Worm (Caenorhabditis elegans) whole organism, L4 larva: ENCODE data around the gene H41C03.2.
A peak's percentile ranks its signal among the peaks of the same experiment; 100 is the strongest.

Experiments used
- D1046.2 ChIP-seq: fragments of 200-800 bp; sonication (Bioruptor generic); IDR thresholded peaks from 2 replicates; pipeline ENCODE4 v1.3.6; 2022; ENCODE audit warnings: missing genetic modification characterization, missing compliant biosample characterization
- F37D6.2 ChIP-seq: sonication (generic microtip); optimal IDR thresholded peaks from 2 replicates; lab custom pipeline; 2016; ENCODE audit warnings: mild to moderate bottlenecking, missing genetic modification characterization, missing compliant biosample characterization
- R02D3.7 ChIP-seq: fragments of 150-350 bp; sonication (generic microtip); optimal IDR thresholded peaks from 3 replicates; lab custom pipeline; 2014; ENCODE audit warnings: missing biosample characterization, missing genetic modification characterization
- T20F7.1 ChIP-seq: fragments of 200-800 bp; sonication (Bioruptor generic); optimal IDR thresholded peaks from 2 replicates; lab custom pipeline; 2018; ENCODE audit warnings: mild to moderate bottlenecking, missing genetic modification characterization, missing compliant biosample characterization
- T26A8.4 ChIP-seq: fragments of 200-800 bp; sonication (Bioruptor generic); IDR thresholded peaks from 2 replicates; pipeline ENCODE4 v1.3.6; 2022; ENCODE audit warnings: missing genetic modification characterization, missing compliant biosample characterization
- Y105C5A.15 ChIP-seq: fragments of 200-800 bp; sonication (Bioruptor generic); IDR thresholded peaks from 2 replicates; pipeline ENCODE4 v1.3.6; 2022; ENCODE audit warnings: missing genetic modification characterization, missing compliant biosample characterization
- Y48G9A.11 ChIP-seq: fragments of 200-800 bp; sonication (Bioruptor generic); IDR thresholded peaks from 2 replicates; pipeline ENCODE4 v1.3.6; 2022; ENCODE audit warnings: missing genetic modification reagents, missing genetic modification characterization, missing compliant biosample characterization
- Y5F2A.4 ChIP-seq: fragments of 200-800 bp; sonication (Bioruptor generic); optimal IDR thresholded peaks from 2 replicates; lab custom pipeline; 2018; ENCODE audit warnings: mild to moderate bottlenecking, missing genetic modification characterization, missing compliant biosample characterization
- aha-1 ChIP-seq: fragments of 150-350 bp; peaks from one replicate; lab custom pipeline; 2014; ENCODE audit warnings: missing biosample characterization, missing genetic modification characterization
- aly-2 ChIP-seq: sonication (generic microtip); optimal IDR thresholded peaks from 2 replicates; lab custom pipeline; 2018; ENCODE audit warnings: missing biosample characterization, missing genetic modification characterization
- attf-4 ChIP-seq: sonication (generic microtip); optimal IDR thresholded peaks from 3 replicates; lab custom pipeline; 2017; ENCODE audit warnings: missing biosample characterization, missing genetic modification characterization
- ceh-28 ChIP-seq: fragments of 150-350 bp; optimal IDR thresholded peaks from 2 replicates; lab custom pipeline; 2014; ENCODE audit warnings: missing biosample characterization, missing genetic modification reagents, missing genetic modification characterization
- ceh-44 ChIP-seq: fragments of 200-800 bp; sonication (Bioruptor generic); IDR thresholded peaks from 2 replicates; pipeline ENCODE4 v1.3.6; 2022; ENCODE audit warnings: missing genetic modification reagents, missing genetic modification characterization, missing compliant biosample characterization
- ceh-62 ChIP-seq: sonication (generic microtip); optimal IDR thresholded peaks from 2 replicates; lab custom pipeline; 2017; ENCODE audit warnings: missing biosample characterization, missing genetic modification characterization
- cey-2 ChIP-seq: sonication (generic microtip); optimal IDR thresholded peaks from 3 replicates; lab custom pipeline; 2017; ENCODE audit warnings: missing genetic modification characterization, mild to moderate bottlenecking, missing compliant biosample characterization, antibody characterized with exemption, borderline replicate concordance; ENCODE audit not compliant: insufficient read depth
- daf-12 ChIP-seq: fragments of 150-350 bp; optimal IDR thresholded peaks from 2 replicates; lab custom pipeline; 2014; ENCODE audit warnings: missing biosample characterization, missing genetic modification reagents, missing genetic modification characterization
- daf-16 ChIP-seq, 3 experiments: sonication (generic microtip); optimal IDR thresholded peaks; 2 replicates each; lab custom pipeline; 2016 to 2017; ENCODE audit warnings: missing genetic modification characterization in 3 of 3, missing genetic modification reagents in 3 of 3, mild to moderate bottlenecking in 2 of 3, missing compliant biosample characterization in 2 of 3, missing biosample characterization in 1 of 3, moderate library complexity in 1 of 3
- daf-19 ChIP-seq: fragments of 200-800 bp; sonication (Bioruptor generic); conservative IDR thresholded peaks from 2 replicates; pipeline ENCODE4 v1.3.6; 2022; ENCODE audit warnings: missing genetic modification characterization, missing compliant biosample characterization
- dpl-1 ChIP-seq: fragments of 150-350 bp; optimal IDR thresholded peaks from 2 replicates; lab custom pipeline; 2014; ENCODE audit warnings: missing biosample characterization, missing genetic modification reagents, missing genetic modification characterization
- dve-1 ChIP-seq: sonication (generic microtip); optimal IDR thresholded peaks from 2 replicates; lab custom pipeline; 2017; ENCODE audit warnings: antibody characterized with exemption, mild to moderate bottlenecking, missing genetic modification characterization, missing compliant biosample characterization; ENCODE audit not compliant: insufficient read depth
- egl-43 ChIP-seq: fragments of 200-800 bp; sonication (Bioruptor generic); IDR thresholded peaks from 2 replicates; pipeline ENCODE4 v1.3.6; 2022; ENCODE audit warnings: missing genetic modification reagents, missing genetic modification characterization, missing compliant biosample characterization
- fkh-10 ChIP-seq: fragments of 150-350 bp; optimal IDR thresholded peaks from 2 replicates; lab custom pipeline; 2014; ENCODE audit warnings: missing biosample characterization, missing genetic modification reagents, missing genetic modification characterization
- fos-1 ChIP-seq: fragments of 150-350 bp; optimal IDR thresholded peaks from 2 replicates; lab custom pipeline; 2014; ENCODE audit warnings: missing biosample characterization, missing genetic modification characterization
- gei-8 ChIP-seq: fragments of 200-800 bp; sonication (Bioruptor generic); optimal IDR thresholded peaks from 2 replicates; lab custom pipeline; 2018; ENCODE audit warnings: mild to moderate bottlenecking, missing genetic modification characterization, missing compliant biosample characterization
- hif-1 ChIP-seq, 2 experiments: sonication (generic microtip); optimal IDR thresholded peaks; 2 replicates each; lab custom pipeline; 2016 to 2017; ENCODE audit warnings: missing compliant biosample characterization in 2 of 2, missing genetic modification characterization in 2 of 2, missing genetic modification reagents in 2 of 2, missing genotype in 2 of 2, mild to moderate bottlenecking in 1 of 2
- hlh-11 ChIP-seq: fragments of 200-800 bp; sonication (Bioruptor generic); optimal IDR thresholded peaks from 2 replicates; lab custom pipeline; 2018; ENCODE audit warnings: mild to moderate bottlenecking, missing genetic modification characterization, missing compliant biosample characterization
- jun-1 ChIP-seq: fragments of 150-350 bp; optimal IDR thresholded peaks from 2 replicates; lab custom pipeline; 2014; ENCODE audit warnings: missing biosample characterization, missing genetic modification reagents, missing genetic modification characterization
- lim-7 ChIP-seq: fragments of 200-800 bp; sonication (Bioruptor generic); IDR thresholded peaks from 2 replicates; pipeline ENCODE4 v1.3.6; 2022; ENCODE audit warnings: missing genetic modification characterization, missing compliant biosample characterization
- lin-15B ChIP-seq: fragments of 150-350 bp; sonication (generic microtip); optimal IDR thresholded peaks from 3 replicates; lab custom pipeline; 2014; ENCODE audit warnings: missing biosample characterization, missing genetic modification characterization
- lin-38 ChIP-seq: fragments of 200-800 bp; sonication (Bioruptor generic); IDR thresholded peaks from 2 replicates; pipeline ENCODE4 v1.3.6; 2022; ENCODE audit warnings: missing genetic modification reagents, missing genetic modification characterization, missing compliant biosample characterization
- lir-3 ChIP-seq: sonication (generic microtip); optimal IDR thresholded peaks from 2 replicates; lab custom pipeline; 2016; ENCODE audit warnings: mild to moderate bottlenecking, missing genetic modification characterization, missing compliant biosample characterization
- lsy-2 ChIP-seq, 2 experiments: fragments of 150-350 bp in 1 of 2; sonication (generic microtip) in 1 of 2; optimal IDR thresholded peaks; 2 replicates each; lab custom pipeline; 2014 to 2017; ENCODE audit warnings: missing biosample characterization in 2 of 2, missing genetic modification characterization in 2 of 2
- madf-5 ChIP-seq, 2 experiments: fragments of 200-800 bp; sonication (Bioruptor generic); IDR thresholded peaks; 2 replicates each; pipeline ENCODE4 v1.3.6; 2022; ENCODE audit warnings: missing compliant biosample characterization in 2 of 2, missing genetic modification characterization in 2 of 2
- mdt-29 ChIP-seq: fragments of 200-800 bp; sonication (Bioruptor generic); IDR thresholded peaks from 2 replicates; pipeline ENCODE4 v1.3.6; 2022; ENCODE audit warnings: missing genetic modification reagents, missing genetic modification characterization, missing compliant biosample characterization
- mep-1 ChIP-seq: fragments of 150-350 bp; sonication (generic microtip); optimal IDR thresholded peaks from 3 replicates; lab custom pipeline; 2014; ENCODE audit warnings: missing biosample characterization, missing genetic modification characterization
- mes-2 ChIP-seq: sonication (generic microtip); optimal IDR thresholded peaks from 2 replicates; lab custom pipeline; 2016; ENCODE audit warnings: missing genotype, mild to moderate bottlenecking, missing genetic modification characterization, missing compliant biosample characterization; ENCODE audit not compliant: poor library complexity, severe bottlenecking
- nhr-237 ChIP-seq: sonication (generic microtip); optimal IDR thresholded peaks from 2 replicates; lab custom pipeline; 2017; ENCODE audit warnings: missing biosample characterization, missing genetic modification characterization
- nhr-28 ChIP-seq: fragments of 150-350 bp; optimal IDR thresholded peaks from 2 replicates; lab custom pipeline; 2014; ENCODE audit warnings: missing biosample characterization, missing genetic modification characterization
- nhr-48 ChIP-seq: sonication (generic microtip); optimal IDR thresholded peaks from 2 replicates; lab custom pipeline; 2016; ENCODE audit warnings: mild to moderate bottlenecking, missing genetic modification characterization, missing compliant biosample characterization
- pha-4 ChIP-seq, 2 experiments: fragments of 150-350 bp in 1 of 2; fragments of 200-800 bp in 1 of 2; sonication (Bioruptor generic) in 1 of 2; IDR thresholded peaks in 1 of 2; optimal IDR thresholded peaks in 1 of 2; 2 replicates each; pipeline versions ENCODE4 v1.3.6 to Lab custom; 2014 to 2022; ENCODE audit warnings: missing genetic modification characterization in 2 of 2, missing genetic modification reagents in 2 of 2, missing biosample characterization in 1 of 2, missing compliant biosample characterization in 1 of 2
- pqm-1 ChIP-seq: sonication (generic microtip); optimal IDR thresholded peaks from 2 replicates; lab custom pipeline; 2017; ENCODE audit warnings: missing biosample characterization, missing genetic modification characterization
- spr-3 ChIP-seq: fragments of 200-800 bp; sonication (Bioruptor generic); optimal IDR thresholded peaks from 2 replicates; lab custom pipeline; 2018; ENCODE audit warnings: mild to moderate bottlenecking, missing genetic modification characterization, missing compliant biosample characterization
- tag-97 ChIP-seq: fragments of 200-800 bp; sonication (Bioruptor generic); IDR thresholded peaks from 2 replicates; pipeline ENCODE4 v1.3.6; 2022; ENCODE audit warnings: missing genetic modification characterization, missing compliant biosample characterization
- tra-1 ChIP-seq: fragments of 200-800 bp; sonication (Bioruptor generic); IDR thresholded peaks from 2 replicates; pipeline ENCODE4 v1.3.6; 2022; ENCODE audit warnings: missing genetic modification reagents, missing genetic modification characterization, missing compliant biosample characterization
- unc-130 ChIP-seq: sonication (generic microtip); optimal IDR thresholded peaks from 2 replicates; lab custom pipeline; 2016; ENCODE audit warnings: missing genetic modification reagents, missing genetic modification characterization, missing compliant biosample characterization
- zag-1 ChIP-seq: fragments of 150-350 bp; optimal IDR thresholded peaks from 2 replicates; lab custom pipeline; 2014; ENCODE audit warnings: missing biosample characterization, missing genetic modification characterization
- zfp-2 ChIP-seq: sonication (generic microtip); optimal IDR thresholded peaks from 2 replicates; lab custom pipeline; 2016; ENCODE audit warnings: mild to moderate bottlenecking, missing genetic modification characterization, missing compliant biosample characterization
- zfp-3 ChIP-seq: fragments of 200-800 bp; sonication (Bioruptor generic); conservative IDR thresholded peaks from 2 replicates; pipeline ENCODE4 v1.3.6; 2022; ENCODE audit warnings: missing genetic modification reagents, missing genetic modification characterization, missing compliant biosample characterization
- zip-2 ChIP-seq: fragments of 150-350 bp; optimal IDR thresholded peaks from 2 replicates; lab custom pipeline; 2014; ENCODE audit warnings: missing biosample characterization, missing genetic modification characterization

H41C03.2 gene

ce11 chrII:5805303-5805702 lies 46.6 kb downstream of the H41C03.2 start, which contains the start of gene K05F1.10 (continued):
- TF ChIP-seq hlh-11 (tag; lab: Kevin White, UChicago) (peak; percentile 38), attf-4 (no peak), T26A8.4 (no peak), nhr-237 (no peak), Y5F2A.4 (GFP tag; lab: Kevin White, UChicago) (no peak), unc-130 (GFP tag; lab: Kevin White, UChicago) (no peak), Y105C5A.15 (no peak), lim-7 (GFP tag; lab: Robert Waterston, UW) (no peak), Y48G9A.11 (GFP tag; lab: Robert Waterston, UW) (no peak), dpl-1 (GFP tag; lab: Kevin White, UChicago) (no peak), dve-1 (tag; lab: Kevin White, UChicago) (peak; percentile 4), nhr-48 (tag; lab: Kevin White, UChicago) (no peak), gei-8 (no peak)
- TF ChIP-seq, all 104 proteins: peak for 9

ce11 chrII:5804288-5804687 lies 47.6 kb downstream of the H41C03.2 start:
- no peak for TF ChIP-seq daf-19
- no peak for TF ChIP-seq zfp-3 (GFP tag; lab: Robert Waterston, UW)
- no peak for TF ChIP-seq tra-1
- TF ChIP-seq mes-2 (tag; lab: Kevin White, UChicago) = no peak
- no peak for TF ChIP-seq daf-12 (tag; lab: Kevin White, UChicago)
- no peak for TF ChIP-seq zip-2 (tag; lab: Kevin White, UChicago)
- no peak for TF ChIP-seq egl-43
- TF ChIP-seq pqm-1 (tag; lab: Kevin White, UChicago) = peak; percentile 9
- no peak for TF ChIP-seq dpl-1 (GFP tag; lab: Kevin White, UChicago)
- no peak for TF ChIP-seq lsy-2 (tag; optimal IDR thresholded peaks at IDR 0.05; lab: Kevin White, UChicago)
- no peak for TF ChIP-seq aha-1 (tag; lab: Kevin White, UChicago)
- no peak for TF ChIP-seq lin-15B
- TF ChIP-seq zag-1 (tag; lab: Kevin White, UChicago) = no peak
- no peak for TF ChIP-seq spr-3 (GFP tag; lab: Kevin White, UChicago)
- TF ChIP-seq gei-8 = no peak
- TF ChIP-seq T20F7.1 (GFP tag; lab: Kevin White, UChicago) = peak; percentile 41
- no peak for TF ChIP-seq ceh-44 (GFP tag; lab: Robert Waterston, UW)
- TF ChIP-seq mdt-29 = no peak
- no peak for TF ChIP-seq ceh-62 (tag; lab: Kevin White, UChicago)
- no peak for TF ChIP-seq madf-5 (GFP tag; IDR thresholded peaks at IDR 0.05; lab: Robert Waterston, UW)
- no peak for TF ChIP-seq fos-1 (tag; lab: Kevin White, UChicago)
- no peak for TF ChIP-seq fkh-10 (GFP tag; lab: Kevin White, UChicago)
- no peak for TF ChIP-seq mep-1 (tag; lab: Kevin White, UChicago)
- TF ChIP-seq daf-16 (GFP tag; optimal IDR thresholded peaks at IDR 0.05; lab: Kevin White, UChicago) = no peak
- TF ChIP-seq daf-16 (tag; optimal IDR thresholded peaks at IDR 0.05; lab: Kevin White, UChicago) = peak; percentile 72
- TF ChIP-seq tag-97 = no peak
- TF ChIP-seq cey-2 = no peak
- peak in 1 of 2 experiments; percentile 8 for TF ChIP-seq hif-1 (tag; optimal IDR thresholded peaks at IDR 0.05; lab: Kevin White, UChicago)
- no peak for TF ChIP-seq jun-1 (tag; lab: Kevin White, UChicago)
- no peak for TF ChIP-seq zfp-2 (tag; lab: Kevin White, UChicago)
- TF ChIP-seq D1046.2 (GFP tag; lab: Robert Waterston, UW) = no peak
- TF ChIP-seq nhr-28 = no peak
- no peak for TF ChIP-seq lir-3
- no peak for TF ChIP-seq aly-2 (tag; lab: Kevin White, UChicago)
- no peak for TF ChIP-seq unc-130 (GFP tag; lab: Kevin White, UChicago)
- TF ChIP-seq pha-4 (GFP tag; IDR thresholded peaks at IDR 0.05; lab: Robert Waterston, UW) = no peak
- no peak for TF ChIP-seq pha-4 (tag; optimal IDR thresholded peaks at IDR 0.05; lab: Kevin White, UChicago)
- TF ChIP-seq lin-38 (GFP tag; lab: Robert Waterston, UW) = no peak
- TF ChIP-seq ceh-28 (tag; lab: Kevin White, UChicago) = no peak
- peak; percentile 21 for TF ChIP-seq hlh-11 (tag; lab: Kevin White, UChicago)
- no peak for TF ChIP-seq F37D6.2
- no peak for TF ChIP-seq R02D3.7 (tag; lab: Kevin White, UChicago)
